Worm (Caenorhabditis elegans) whole organism, L1 larva: ENCODE measurements around the gene cgt-1.

Experiments used
- blmp-1 ChIP-seq: fragments of 150-350 bp; optimal IDR thresholded peaks from 2 replicates; lab custom pipeline; 2014; ENCODE audit warnings: missing biosample characterization, missing genetic modification characterization
- dpl-1 ChIP-seq, 3 experiments: fragments of 150-350 bp in 2 of 3; sonication (generic microtip) in 1 of 3; optimal IDR thresholded peaks; 2 replicates each; lab custom pipeline; 2014 to 2017; ENCODE audit warnings: missing biosample characterization in 3 of 3, missing genetic modification characterization in 3 of 3, missing genetic modification reagents in 3 of 3
- grh-1 ChIP-seq: fragments of 200-800 bp; sonication (Bioruptor generic); IDR thresholded peaks from 2 replicates; pipeline ENCODE4 v1.3.6; 2022; ENCODE audit warnings: missing genetic modification reagents, missing genetic modification characterization, missing compliant biosample characterization
- hpl-2 ChIP-seq: fragments of 150-350 bp; optimal IDR thresholded peaks from 2 replicates; lab custom pipeline; 2014; ENCODE audit warnings: missing biosample characterization, missing genetic modification reagents, missing genetic modification characterization
- jun-1 ChIP-seq: fragments of 150-350 bp; optimal IDR thresholded peaks from 2 replicates; lab custom pipeline; 2014; ENCODE audit warnings: missing biosample characterization, missing genetic modification reagents, missing genetic modification characterization
- lir-3 ChIP-seq: sonication (generic microtip); optimal IDR thresholded peaks from 2 replicates; lab custom pipeline; 2016; ENCODE audit warnings: mild to moderate bottlenecking, missing genetic modification characterization, moderate library complexity, missing compliant biosample characterization; ENCODE audit not compliant: poor library complexity
- lsy-2 ChIP-seq, 2 experiments: fragments of 150-350 bp; optimal IDR thresholded peaks; 2 replicates each; lab custom pipeline; 2014; ENCODE audit warnings: missing biosample characterization in 2 of 2, missing genetic modification characterization in 2 of 2
- nhr-12 ChIP-seq: sonication (generic microtip); optimal IDR thresholded peaks from 2 replicates; lab custom pipeline; 2017; ENCODE audit warnings: missing biosample characterization, missing genetic modification characterization
- nhr-77 ChIP-seq: fragments of 150-350 bp; optimal IDR thresholded peaks from 2 replicates; lab custom pipeline; 2014; ENCODE audit warnings: missing biosample characterization, missing genetic modification characterization
- pqm-1 ChIP-seq: sonication (generic microtip); optimal IDR thresholded peaks from 3 replicates; lab custom pipeline; 2017; ENCODE audit warnings: missing biosample characterization, missing genetic modification characterization
- snpc-4 ChIP-seq: fragments of 150-350 bp; optimal IDR thresholded peaks from 2 replicates; lab custom pipeline; 2014; ENCODE audit warnings: missing biosample characterization, missing genetic modification characterization
- tlp-1 ChIP-seq: fragments of 150-350 bp; optimal IDR thresholded peaks from 2 replicates; lab custom pipeline; 2014; ENCODE audit warnings: missing biosample characterization, missing genetic modification characterization
- vab-15 ChIP-seq: sonication (generic microtip); optimal IDR thresholded peaks from 2 replicates; lab custom pipeline; 2017; ENCODE audit warnings: missing genotype, mild to moderate bottlenecking, missing genetic modification characterization, missing compliant biosample characterization

- TF ChIP-seq lir-3 (tag; lab: Kevin White, UChicago) (no peak), lsy-2 (tag; optimal IDR thresholded peaks at IDR 0.05; lab: Kevin White, UChicago) (no peak), tlp-1 (tag; lab: Kevin White, UChicago) (no peak), jun-1 (no peak), nhr-77 (tag; lab: Kevin White, UChicago) (no peak), dpl-1 (GFP tag; optimal IDR thresholded peaks at IDR 0.05; lab: Kevin White, UChicago) (no peak), snpc-4 (tag; lab: Kevin White, UChicago) (no peak), grh-1 (GFP tag; lab: Robert Waterston, UW) (no peak), nhr-12 (tag; lab: Kevin White, UChicago) (no peak), hpl-2 (GFP tag; lab: Kevin White, UChicago) (no peak), pqm-1 (tag; lab: Kevin White, UChicago) (no peak), vab-15 (no peak), blmp-1 (tag; lab: Kevin White, UChicago) (no peak)
Measured at ce11 chrV:15892696-15893095, 4.0 kb upstream of the cgt-1 start, which contains the start of gene T06C12.11.
